Worm (Caenorhabditis elegans) whole organism, L1 larva: Measurements from ENCODE around the gene srsx-6.

Source experiments
- alr-1 ChIP-seq: fragments of 200-800 bp; sonication (Bioruptor generic); optimal IDR thresholded peaks from 2 replicates; lab custom pipeline; 2018; ENCODE audit warnings: borderline replicate concordance, mild to moderate bottlenecking, missing genetic modification characterization, missing compliant biosample characterization
- blmp-1 ChIP-seq: fragments of 150-350 bp; optimal IDR thresholded peaks from 2 replicates; lab custom pipeline; 2014; ENCODE audit warnings: missing biosample characterization, missing genetic modification characterization
- ceh-63 ChIP-seq: fragments of 200-800 bp; sonication (Bioruptor generic); optimal IDR thresholded peaks from 2 replicates; lab custom pipeline; 2018; ENCODE audit warnings: mild to moderate bottlenecking, missing genetic modification characterization, missing compliant biosample characterization
- ceh-82 ChIP-seq, 3 experiments: fragments of 150-350 bp in 1 of 3; sonication (generic microtip) in 2 of 3; optimal IDR thresholded peaks; 2 replicates each; lab custom pipeline; 2014 to 2017; ENCODE audit warnings: missing biosample characterization in 3 of 3, missing genetic modification characterization in 3 of 3
- fos-1 ChIP-seq: fragments of 150-350 bp; optimal IDR thresholded peaks from 2 replicates; lab custom pipeline; 2014; ENCODE audit warnings: missing biosample characterization, missing genetic modification characterization
- isw-1 ChIP-seq: fragments of 200-800 bp; sonication (Bioruptor generic); IDR thresholded peaks from 2 replicates; pipeline ENCODE4 v1.3.6; 2022; ENCODE audit warnings: missing genetic modification characterization, missing compliant biosample characterization
- lsy-2 ChIP-seq, 2 experiments: fragments of 150-350 bp; optimal IDR thresholded peaks; 2 replicates each; lab custom pipeline; 2014; ENCODE audit warnings: missing biosample characterization in 2 of 2, missing genetic modification characterization in 2 of 2
- nhr-28 ChIP-seq: fragments of 150-350 bp; optimal IDR thresholded peaks from 2 replicates; lab custom pipeline; 2014; ENCODE audit warnings: missing biosample characterization, missing genetic modification characterization
- skn-1 ChIP-seq: fragments of 150-350 bp; optimal IDR thresholded peaks from 2 replicates; lab custom pipeline; 2014; ENCODE audit warnings: missing biosample characterization, missing genetic modification characterization

DNA sequence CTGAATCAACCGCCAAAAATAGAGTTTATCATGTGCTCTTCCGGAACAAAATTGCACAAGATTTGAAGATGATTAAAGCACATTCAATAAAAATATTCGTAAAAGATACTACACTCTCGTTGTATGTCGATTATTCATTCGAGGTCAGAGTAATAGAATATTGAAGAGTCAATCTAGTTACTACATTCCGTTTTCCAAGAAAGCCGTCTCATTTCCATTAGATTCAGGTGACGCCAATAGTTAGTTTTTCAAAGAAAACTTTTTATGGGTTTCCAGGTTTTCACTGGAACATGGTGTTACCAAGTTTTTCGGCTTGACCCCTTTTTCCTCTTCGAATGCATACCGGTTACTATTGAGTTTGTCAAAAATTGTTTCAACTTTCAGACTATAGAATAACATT is 43.6 kb downstream of the srsx-6 start:
- TF ChIP-seq blmp-1 (tag; lab: Kevin White, UChicago) (no peak), lsy-2 (tag; optimal IDR thresholded peaks at IDR 0.05; lab: Kevin White, UChicago) (peak in 1 of 2 experiments; percentile 1), alr-1 (no peak), isw-1 (no peak), fos-1 (tag; lab: Kevin White, UChicago) (no peak), ceh-63 (GFP tag; lab: Kevin White, UChicago) (no peak), ceh-82 (tag; optimal IDR thresholded peaks at IDR 0.05; lab: Kevin White, UChicago) (no peak), skn-1 (no peak), nhr-28 (tag; lab: Kevin White, UChicago) (no peak)
